Fruit fly (Drosophila melanogaster) whole organism, embryonic: Measurements from ENCODE around the gene Tcs6.
A peak's percentile ranks its signal among the peaks of the same experiment; 100 is the strongest.

ENCODE experiments used
- CG10209 ChIP-seq: fragments of 200-800 bp; sonication (Bioruptor generic); optimal IDR thresholded peaks from 3 replicates; lab custom pipeline; 2017; ENCODE audit warnings: missing biosample characterization, mild to moderate bottlenecking, missing genetic modification characterization, missing genetic modification reagents
- CG10321 ChIP-seq: fragments of 200-800 bp; sonication (Bioruptor generic); IDR thresholded peaks from 2 replicates; pipeline ENCODE4 v1.3.6; 2022; ENCODE audit warnings: missing biosample characterization, missing genetic modification characterization
- CG14050 ChIP-seq: fragments of 200-800 bp; sonication (Bioruptor generic); IDR thresholded peaks from 3 replicates; pipeline ENCODE4 v1.3.6; 2022; ENCODE audit warnings: missing biosample characterization, missing genetic modification characterization
- CG15073 ChIP-seq: fragments of 200-800 bp; sonication (Bioruptor generic); optimal IDR thresholded peaks from 2 replicates; lab custom pipeline; 2016; ENCODE audit warnings: missing biosample characterization, missing genetic modification characterization
- CG15696 ChIP-seq: fragments of 200-800 bp; sonication (Bioruptor generic); optimal IDR thresholded peaks from 2 replicates; lab custom pipeline; 2019; ENCODE audit warnings: missing biosample characterization, mild to moderate bottlenecking, missing genetic modification characterization, moderate library complexity
- CG1647 ChIP-seq: fragments of 200-800 bp; sonication (Bioruptor generic); optimal IDR thresholded peaks from 3 replicates; lab custom pipeline; 2016; ENCODE audit warnings: missing biosample characterization, missing genetic modification characterization
- CG17361 ChIP-seq: fragments of 200-800 bp; sonication (Bioruptor generic); IDR thresholded peaks from 3 replicates; pipeline ENCODE4 v1.3.6; 2022; ENCODE audit warnings: missing biosample characterization, missing genetic modification characterization
- CG17912 ChIP-seq: fragments of 200-800 bp; sonication (Bioruptor generic); optimal IDR thresholded peaks from 2 replicates; lab custom pipeline; 2018; ENCODE audit warnings: missing biosample characterization, mild to moderate bottlenecking, missing genetic modification characterization
- CG18476 ChIP-seq: fragments of 200-800 bp; sonication (Bioruptor generic); optimal IDR thresholded peaks from 2 replicates; lab custom pipeline; 2016; ENCODE audit warnings: missing biosample characterization, mild to moderate bottlenecking, missing genetic modification characterization
- CG31388 ChIP-seq: fragments of 200-800 bp; sonication (Bioruptor generic); optimal IDR thresholded peaks from 2 replicates; lab custom pipeline; 2016; ENCODE audit warnings: missing biosample characterization, missing genetic modification characterization
- CG31441 ChIP-seq: fragments of 200-800 bp; sonication (Bioruptor generic); IDR thresholded peaks from 2 replicates; pipeline ENCODE4 v1.3.6; 2022; ENCODE audit warnings: missing biosample characterization, missing genetic modification characterization
- CG34224 ChIP-seq: fragments of 200-800 bp; sonication (Bioruptor generic); IDR thresholded peaks from 3 replicates; pipeline ENCODE4 v1.3.6; 2022; ENCODE audit warnings: missing biosample characterization, missing genetic modification characterization; ENCODE audit not compliant: partially characterized antibody
- CG6854 ChIP-seq: fragments of 200-800 bp; sonication (Bioruptor generic); optimal IDR thresholded peaks from 3 replicates; lab custom pipeline; 2017; ENCODE audit warnings: missing biosample characterization, mild to moderate bottlenecking, missing genetic modification characterization
- CG7928 ChIP-seq: fragments of 200-800 bp; sonication (Bioruptor generic); optimal IDR thresholded peaks from 2 replicates; lab custom pipeline; 2017; ENCODE audit warnings: missing biosample characterization, mild to moderate bottlenecking, missing genetic modification characterization
- CG8388 ChIP-seq: fragments of 200-800 bp; sonication (Bioruptor generic); optimal IDR thresholded peaks from 2 replicates; lab custom pipeline; 2019; ENCODE audit warnings: missing biosample characterization, mild to moderate bottlenecking, missing genetic modification characterization, moderate library complexity
- CG9797 ChIP-seq: fragments of 200-800 bp; sonication (Bioruptor generic); optimal IDR thresholded peaks from 3 replicates; lab custom pipeline; 2018; ENCODE audit warnings: missing biosample characterization, mild to moderate bottlenecking, missing genetic modification characterization
- CG9932 ChIP-seq: fragments of 200-800 bp; sonication (Bioruptor generic); IDR thresholded peaks from 2 replicates; pipeline ENCODE4 v1.3.6; 2022; ENCODE audit warnings: missing biosample characterization, missing genetic modification characterization
- D19A ChIP-seq: fragments of 200-800 bp; optimal IDR thresholded peaks from 3 replicates; lab custom pipeline; 2019; ENCODE audit warnings: missing biosample characterization, mild to moderate bottlenecking, missing genetic modification characterization, moderate library complexity
- Fer1 ChIP-seq: fragments of 200-800 bp; sonication (Bioruptor generic); optimal IDR thresholded peaks from 2 replicates; lab custom pipeline; 2017; ENCODE audit warnings: missing biosample characterization, mild to moderate bottlenecking, missing genetic modification characterization
- H2.0 ChIP-seq: fragments of 200-800 bp; sonication (Bioruptor generic); IDR thresholded peaks from 2 replicates; pipeline ENCODE4 v1.3.6; 2022; ENCODE audit warnings: missing biosample characterization, missing genetic modification characterization
- HHEX ChIP-seq: fragments of 200-800 bp; sonication (Bioruptor generic); optimal IDR thresholded peaks from 3 replicates; lab custom pipeline; 2017; ENCODE audit warnings: missing biosample characterization, mild to moderate bottlenecking, missing genetic modification characterization, missing genetic modification reagents
- Hsf ChIP-seq: fragments of 200-800 bp; sonication (Bioruptor generic); optimal IDR thresholded peaks from 3 replicates; lab custom pipeline; 2016; ENCODE audit warnings: missing biosample characterization, missing genetic modification characterization
- Kr ChIP-seq: fragments of 200-800 bp; sonication (Bioruptor generic); optimal IDR thresholded peaks from 2 replicates; lab custom pipeline; 2017; ENCODE audit warnings: missing biosample characterization, mild to moderate bottlenecking, missing genetic modification characterization
- Med ChIP-seq: fragments of 200-800 bp; sonication (Bioruptor generic); peaks from one replicate; lab custom pipeline; 2016; ENCODE audit warnings: missing biosample characterization, missing genetic modification characterization, mild to moderate bottlenecking, inconsistent platforms, moderate library complexity
- Mes4 ChIP-seq: fragments of 200-800 bp; sonication (Bioruptor generic); optimal IDR thresholded peaks from 2 replicates; lab custom pipeline; 2016; ENCODE audit warnings: missing biosample characterization, missing genetic modification characterization
- NK7.1 ChIP-seq: fragments of 200-800 bp; sonication (Bioruptor generic); optimal IDR thresholded peaks from 3 replicates; lab custom pipeline; 2016; ENCODE audit warnings: missing biosample characterization, missing genetic modification characterization
- Nf-YC ChIP-seq: fragments of 200-800 bp; optimal IDR thresholded peaks from 3 replicates; lab custom pipeline; 2019; ENCODE audit warnings: missing biosample characterization, mild to moderate bottlenecking, missing genetic modification characterization, moderate library complexity
- Usf ChIP-seq: fragments of 200-800 bp; sonication (Bioruptor generic); optimal IDR thresholded peaks from 2 replicates; lab custom pipeline; 2017; ENCODE audit warnings: missing genotype, missing biosample characterization, missing genetic modification characterization
- ab ChIP-seq: fragments of 200-800 bp; sonication (Bioruptor generic); optimal IDR thresholded peaks from 2 replicates; lab custom pipeline; 2016; ENCODE audit warnings: missing biosample characterization, missing genetic modification characterization
- cas ChIP-seq: fragments of 200-800 bp; sonication (Bioruptor generic); IDR thresholded peaks from 2 replicates; pipeline ENCODE4 v1.3.6; 2022; ENCODE audit warnings: missing biosample characterization, missing genetic modification characterization
- chif ChIP-seq, 2 experiments: fragments of 200-800 bp; sonication (Bioruptor generic); optimal IDR thresholded peaks; 3 replicates each; lab custom pipeline; 2016; ENCODE audit warnings: missing biosample characterization in 2 of 2, missing genetic modification characterization in 2 of 2
- chm ChIP-seq: fragments of 200-800 bp; sonication (Bioruptor generic); IDR thresholded peaks from 2 replicates; pipeline ENCODE4 v1.3.6; 2022; ENCODE audit warnings: missing biosample characterization, missing genetic modification characterization
- danr ChIP-seq: fragments of 200-800 bp; sonication (Bioruptor generic); IDR thresholded peaks from 2 replicates; pipeline ENCODE4 v1.3.6; 2022; ENCODE audit warnings: missing biosample characterization, missing genetic modification characterization
- gce ChIP-seq: fragments of 200-800 bp; sonication (Bioruptor generic); IDR thresholded peaks from 3 replicates; pipeline ENCODE4 v1.3.6; 2022; ENCODE audit warnings: missing biosample characterization, missing genetic modification characterization
- gt ChIP-seq: fragments of 200-800 bp; sonication (Bioruptor generic); IDR thresholded peaks from 2 replicates; pipeline ENCODE4 v1.3.6; 2022; ENCODE audit warnings: missing biosample characterization, missing genetic modification characterization
- hbn ChIP-seq: fragments of 200-800 bp; sonication (Bioruptor generic); IDR thresholded peaks from 2 replicates; pipeline ENCODE4 v1.3.6; 2022; ENCODE audit warnings: missing biosample characterization, missing genetic modification characterization; ENCODE audit not compliant: partially characterized antibody
- hkb ChIP-seq, 2 experiments: fragments of 200-800 bp in 1 of 2; fragments of >200 bp in 1 of 2; sonication (Bioruptor generic) in 1 of 2; IDR thresholded peaks in 1 of 2; optimal IDR thresholded peaks in 1 of 2; 2 replicates each; pipeline versions ENCODE4 v1.3.6 to Lab custom; 2017 to 2022; ENCODE audit warnings: missing biosample characterization in 1 of 2, missing genetic modification characterization in 1 of 2
- ind ChIP-seq: fragments of 200-800 bp; sonication (Bioruptor generic); optimal IDR thresholded peaks from 3 replicates; lab custom pipeline; 2016; ENCODE audit warnings: missing biosample characterization, missing genetic modification characterization
- insv ChIP-seq, 2 experiments: fragments of 200-800 bp; sonication (Bioruptor generic); optimal IDR thresholded peaks; 3 replicates each; lab custom pipeline; 2016 to 2018; ENCODE audit warnings: missing biosample characterization in 2 of 2, missing genetic modification characterization in 2 of 2
- jigr1 ChIP-seq: fragments of 200-800 bp; sonication (Bioruptor generic); IDR thresholded peaks from 3 replicates; pipeline ENCODE4 v1.3.6; 2022; ENCODE audit warnings: missing biosample characterization, missing genetic modification characterization
- lab ChIP-seq: fragments of 200-800 bp; sonication (Bioruptor generic); optimal IDR thresholded peaks from 3 replicates; lab custom pipeline; 2017; ENCODE audit warnings: missing biosample characterization, missing genetic modification characterization, mild to moderate bottlenecking, moderate library complexity, missing genetic modification reagents
- lmd ChIP-seq: fragments of 200-800 bp; sonication (Bioruptor generic); IDR thresholded peaks from 2 replicates; pipeline ENCODE4 v1.3.6; 2022; ENCODE audit warnings: missing biosample characterization, missing genetic modification characterization
- ro ChIP-seq: fragments of 200-800 bp; sonication (Bioruptor generic); IDR thresholded peaks from 2 replicates; pipeline ENCODE4 v1.3.6; 2022; ENCODE audit warnings: missing biosample characterization, missing genetic modification characterization
- slbo ChIP-seq: fragments of 200-800 bp; sonication (Bioruptor generic); IDR thresholded peaks from 2 replicates; pipeline ENCODE4 v1.3.6; 2022; ENCODE audit warnings: missing biosample characterization, missing genetic modification characterization
- ssp ChIP-seq: fragments of 200-800 bp; sonication (Bioruptor generic); IDR thresholded peaks from 2 replicates; pipeline ENCODE4 v1.3.6; 2022; ENCODE audit warnings: missing biosample characterization, missing genetic modification characterization
- stc ChIP-seq: fragments of 200-800 bp; sonication (Bioruptor generic); IDR thresholded peaks from 2 replicates; pipeline ENCODE4 v1.3.6; 2022; ENCODE audit warnings: missing biosample characterization, missing genetic modification characterization
- sug ChIP-seq: fragments of 200-800 bp; optimal IDR thresholded peaks from 2 replicates; lab custom pipeline; 2019; ENCODE audit warnings: missing biosample characterization, mild to moderate bottlenecking, missing genetic modification characterization, moderate library complexity
- tap ChIP-seq: fragments of 200-800 bp; optimal IDR thresholded peaks from 3 replicates; lab custom pipeline; 2019; ENCODE audit warnings: missing biosample characterization, mild to moderate bottlenecking, missing genetic modification characterization, moderate library complexity
- tgo ChIP-seq: fragments of 200-800 bp; sonication (Bioruptor generic); IDR thresholded peaks from 3 replicates; pipeline ENCODE4 v1.3.6; 2022; ENCODE audit warnings: missing biosample characterization, missing genetic modification characterization
- vvl ChIP-seq: fragments of 200-800 bp; sonication (Bioruptor generic); IDR thresholded peaks from 2 replicates; pipeline ENCODE4 v1.3.6; 2022; ENCODE audit warnings: missing biosample characterization, missing genetic modification characterization
- zen2 ChIP-seq: fragments of 200-800 bp; sonication (Bioruptor generic); IDR thresholded peaks from 3 replicates; pipeline ENCODE4 v1.3.6; 2022; ENCODE audit warnings: missing biosample characterization, missing genetic modification characterization; ENCODE audit not compliant: partially characterized antibody

Tcs6 gene

dm6 chr3R:26105924-26106494 is 48.0 kb upstream of the Tcs6 start (continued):
- TF ChIP-seq tgo (GFP tag; lab: Robert Waterston, UW) = peak; percentile 86
- no peak for TF ChIP-seq CG1647
- TF ChIP-seq CG9797 (GFP tag; lab: Kevin White, UChicago) = no peak
- TF ChIP-seq HHEX (GFP tag; lab: Kevin White, UChicago) = peak; percentile 79
- TF ChIP-seq CG7928 (GFP tag; lab: Kevin White, UChicago) = peak; percentile 40
- no peak for TF ChIP-seq Mes4
- no peak for TF ChIP-seq sug (tag; lab: Kevin White, UChicago)
- TF ChIP-seq CG10321 (GFP tag; lab: Robert Waterston, UW) = 0 out of 2 replicates have a peak, but pooled peaks have one; percentile 40
- peak; percentile 74 for TF ChIP-seq ind
- TF ChIP-seq CG15696 (tag; lab: Kevin White, UChicago) = no peak
- TF ChIP-seq H2.0 (GFP tag; lab: Robert Waterston, UW) = peak; percentile 58
- TF ChIP-seq stc (GFP tag; lab: Robert Waterston, UW) = peak; percentile 74
- TF ChIP-seq gce (GFP tag; lab: Robert Waterston, UW) = no peak
- TF ChIP-seq CG17361 (GFP tag; lab: Robert Waterston, UW) = no peak
- TF ChIP-seq Nf-YC (tag; lab: Kevin White, UChicago) = no peak
- TF ChIP-seq Usf (GFP tag; lab: Kevin White, UChicago) = no peak
- TF ChIP-seq NK7.1 = no peak
- TF ChIP-seq slbo (GFP tag; lab: Robert Waterston, UW) = peak; percentile 88
- no peak for TF ChIP-seq CG31388 (GFP tag; lab: Kevin White, UChicago)
- TF ChIP-seq CG14050 (GFP tag; lab: Robert Waterston, UW) = peak; percentile 73
- no peak for TF ChIP-seq zen2 (GFP tag; lab: Robert Waterston, UW)
- peak; percentile 87 for TF ChIP-seq lab (GFP tag; lab: Kevin White, UChicago)
- no peak for TF ChIP-seq jigr1 (GFP tag; lab: Robert Waterston, UW)
- TF ChIP-seq CG17912 (GFP tag; lab: Kevin White, UChicago) = no peak
- peak; percentile 38; the same call in 1 of the 2 replicates for TF ChIP-seq cas
- no peak for TF ChIP-seq ab (GFP tag; lab: Kevin White, UChicago)
- no peak for TF ChIP-seq gt (GFP tag; lab: Robert Waterston, UW)
- no peak for TF ChIP-seq insv (GFP tag; optimal IDR thresholded peaks at IDR 0.05; lab: Kevin White, UChicago)
- no peak for TF ChIP-seq chif (GFP tag; optimal IDR thresholded peaks at IDR 0.05; lab: Kevin White, UChicago)
- no peak for TF ChIP-seq hbn
- TF ChIP-seq CG9932 (GFP tag; lab: Robert Waterston, UW) = peak; percentile 72
- TF ChIP-seq Kr (GFP tag; lab: Kevin White, UChicago) = no peak
- TF ChIP-seq Med (GFP tag; lab: Kevin White, UChicago) = peak; percentile 76
- peak; percentile 63 for TF ChIP-seq danr (GFP tag; lab: Robert Waterston, UW)
- no peak for TF ChIP-seq CG34224 (GFP tag; lab: Robert Waterston, UW)
- no peak; the same call in 1 of the 2 replicates for TF ChIP-seq CG31441
- 0 out of 2 replicates have a peak, but pooled peaks have one; percentile 28 for TF ChIP-seq ro
- no peak for TF ChIP-seq hkb (optimal IDR thresholded peaks at IDR 0.05; lab: Kevin White, UChicago)
- TF ChIP-seq hkb (GFP tag; IDR thresholded peaks at IDR 0.05; lab: Robert Waterston, UW) = peak; percentile 76
- TF ChIP-seq lmd = peak; percentile 88
- peak; percentile 33; the same call in 1 of the 2 replicates for TF ChIP-seq ssp (GFP tag; lab: Robert Waterston, UW)
- TF ChIP-seq CG10209 (GFP tag; lab: Kevin White, UChicago) = peak; percentile 52
- no peak for TF ChIP-seq chm
- peak; percentile 74 for TF ChIP-seq tap (tag; lab: Kevin White, UChicago)
- peak; percentile 21 for TF ChIP-seq CG8388 (GFP tag; lab: Kevin White, UChicago)
- TF ChIP-seq Hsf = no peak
- peak; percentile 30 for TF ChIP-seq CG18476 (GFP tag; lab: Kevin White, UChicago)
- peak; percentile 89 for TF ChIP-seq Fer1
- peak; percentile 92 for TF ChIP-seq vvl (GFP tag; lab: Robert Waterston, UW)
- TF ChIP-seq CG6854 (GFP tag; lab: Kevin White, UChicago) = peak; percentile 65
- TF ChIP-seq D19A (tag; lab: Kevin White, UChicago) = peak; percentile 35
- TF ChIP-seq CG15073 = no peak
